Worm (Caenorhabditis elegans) whole organism, L3 larva: ENCODE measurements around the gene R148.4.

Source experiments
- ZK546.5 ChIP-seq: sonication (generic microtip); optimal IDR thresholded peaks from 2 replicates; lab custom pipeline; 2017; ENCODE audit warnings: missing biosample characterization, missing genetic modification characterization
- ama-1 ChIP-seq: fragments of 150-350 bp; optimal IDR thresholded peaks from 2 replicates; lab custom pipeline; 2018
- daf-12 ChIP-seq: fragments of 150-350 bp; optimal IDR thresholded peaks from 2 replicates; lab custom pipeline; 2014; ENCODE audit warnings: missing biosample characterization, missing genetic modification reagents, missing genetic modification characterization
- mdl-1 ChIP-seq: fragments of 150-350 bp; optimal IDR thresholded peaks from 2 replicates; lab custom pipeline; 2014; ENCODE audit warnings: missing biosample characterization, missing genetic modification characterization
- nhr-28 ChIP-seq: fragments of 150-350 bp; optimal IDR thresholded peaks from 2 replicates; lab custom pipeline; 2014; ENCODE audit warnings: missing biosample characterization, missing genetic modification characterization
- skn-1 ChIP-seq: fragments of 150-350 bp; optimal IDR thresholded peaks from 2 replicates; lab custom pipeline; 2014; ENCODE audit warnings: missing biosample characterization, missing genetic modification characterization
- tbx-2 ChIP-seq: sonication (generic microtip); optimal IDR thresholded peaks from 2 replicates; lab custom pipeline; 2016; ENCODE audit warnings: mild to moderate bottlenecking, missing genetic modification characterization, missing compliant biosample characterization

ce11 chrIII:3160490-3160889 is 10.9 kb upstream of the R148.4 start:
- TF ChIP-seq tbx-2 (tag; lab: Kevin White, UChicago) (no peak), mdl-1 (tag; lab: Kevin White, UChicago) (no peak), ama-1 (lab: Kevin White, UChicago) (no peak), nhr-28 (tag; lab: Kevin White, UChicago) (no peak), skn-1 (no peak), ZK546.5 (no peak), daf-12 (tag; lab: Kevin White, UChicago) (no peak)
